Worm (Caenorhabditis elegans) whole organism, late embryonic: ENCODE results near the gene B0432.9.

Experiments
- C38D4.7 ChIP-seq: fragments of 200-800 bp; sonication (Bioruptor generic); optimal IDR thresholded peaks from 2 replicates; lab custom pipeline; 2018; ENCODE audit warnings: mild to moderate bottlenecking, missing genetic modification characterization, moderate library complexity, missing compliant biosample characterization
- F13H6.1 ChIP-seq: sonication (generic microtip); optimal IDR thresholded peaks from 2 replicates; lab custom pipeline; 2016; ENCODE audit warnings: missing genetic modification characterization, missing compliant biosample characterization
- K09A11.1 ChIP-seq: sonication (generic microtip); optimal IDR thresholded peaks from 2 replicates; lab custom pipeline; 2017; ENCODE audit warnings: antibody characterized with exemption, mild to moderate bottlenecking, missing genetic modification characterization, missing compliant biosample characterization; ENCODE audit not compliant: insufficient read depth
- T23F11.4 ChIP-seq: fragments of 200-800 bp; sonication (Bioruptor generic); optimal IDR thresholded peaks from 2 replicates; lab custom pipeline; 2018; ENCODE audit warnings: mild to moderate bottlenecking, missing genetic modification characterization, missing compliant biosample characterization
- ama-1 ChIP-seq: fragments of 150-350 bp; optimal IDR thresholded peaks from 2 replicates; lab custom pipeline; 2014
- ceh-14 ChIP-seq: sonication (generic microtip); optimal IDR thresholded peaks from 2 replicates; lab custom pipeline; 2016; ENCODE audit warnings: missing genotype, missing genetic modification characterization, missing compliant biosample characterization
- ceh-19 ChIP-seq: fragments of 200-800 bp; sonication (Bioruptor generic); optimal IDR thresholded peaks from 2 replicates; lab custom pipeline; 2018; ENCODE audit warnings: mild to moderate bottlenecking, missing genetic modification characterization, missing compliant biosample characterization
- ceh-22 ChIP-seq: sonication (generic microtip); optimal IDR thresholded peaks from 2 replicates; lab custom pipeline; 2017; ENCODE audit warnings: missing biosample characterization, missing genetic modification characterization
- ceh-30 ChIP-seq: fragments of 150-350 bp; optimal IDR thresholded peaks from 2 replicates; lab custom pipeline; 2014; ENCODE audit warnings: missing biosample characterization, missing genetic modification characterization
- ceh-34 ChIP-seq: sonication (generic microtip); optimal IDR thresholded peaks from 2 replicates; lab custom pipeline; 2016; ENCODE audit warnings: mild to moderate bottlenecking, missing genetic modification characterization, missing compliant biosample characterization
- ceh-48 ChIP-seq: sonication (generic microtip); optimal IDR thresholded peaks from 2 replicates; lab custom pipeline; 2016; ENCODE audit warnings: missing genetic modification characterization, inconsistent platforms, missing compliant biosample characterization
- ceh-6 ChIP-seq: fragments of 200-800 bp; sonication (Bioruptor generic); optimal IDR thresholded peaks from 2 replicates; lab custom pipeline; 2018; ENCODE audit warnings: mild to moderate bottlenecking, missing genetic modification characterization, missing compliant biosample characterization
- ceh-9 ChIP-seq: sonication (generic microtip); optimal IDR thresholded peaks from 2 replicates; lab custom pipeline; 2016; ENCODE audit warnings: mild to moderate bottlenecking, missing genetic modification characterization, inconsistent platforms, missing compliant biosample characterization
- dmd-4 ChIP-seq: sonication (generic microtip); optimal IDR thresholded peaks from 2 replicates; lab custom pipeline; 2016; ENCODE audit warnings: borderline replicate concordance, missing genetic modification characterization, missing compliant biosample characterization
- elt-2 ChIP-seq: sonication (generic microtip); optimal IDR thresholded peaks from 2 replicates; lab custom pipeline; 2016; ENCODE audit warnings: missing genetic modification reagents, missing genetic modification characterization, missing compliant biosample characterization
- elt-4 ChIP-seq: sonication (generic microtip); optimal IDR thresholded peaks from 2 replicates; lab custom pipeline; 2016; ENCODE audit warnings: missing genetic modification characterization, missing compliant biosample characterization
- fax-1 ChIP-seq: sonication (generic microtip); optimal IDR thresholded peaks from 2 replicates; lab custom pipeline; 2016; ENCODE audit warnings: missing genotype, missing genetic modification characterization, missing compliant biosample characterization
- hlh-13 ChIP-seq: fragments of 200-800 bp; sonication (Bioruptor generic); optimal IDR thresholded peaks from 2 replicates; lab custom pipeline; 2018; ENCODE audit warnings: mild to moderate bottlenecking, missing genetic modification characterization, missing compliant biosample characterization
- hlh-6 ChIP-seq: sonication (generic microtip); optimal IDR thresholded peaks from 2 replicates; lab custom pipeline; 2016; ENCODE audit warnings: missing genotype, missing genetic modification characterization, missing compliant biosample characterization
- lin-11 ChIP-seq: fragments of 200-800 bp; sonication (Bioruptor generic); optimal IDR thresholded peaks from 2 replicates; lab custom pipeline; 2018; ENCODE audit warnings: mild to moderate bottlenecking, missing genetic modification characterization, missing compliant biosample characterization
- madf-2 ChIP-seq: sonication (generic microtip); optimal IDR thresholded peaks from 2 replicates; lab custom pipeline; 2017; ENCODE audit warnings: missing genetic modification characterization, missing compliant biosample characterization
- nfya-1 ChIP-seq: sonication (generic microtip); optimal IDR thresholded peaks from 2 replicates; lab custom pipeline; 2017; ENCODE audit warnings: missing genetic modification characterization, mild to moderate bottlenecking, missing compliant biosample characterization, antibody characterized with exemption, moderate library complexity
- nhr-11 ChIP-seq: fragments of 150-350 bp; optimal IDR thresholded peaks from 2 replicates; lab custom pipeline; 2014; ENCODE audit warnings: missing biosample characterization, missing genetic modification characterization
- npax-4 ChIP-seq: sonication (generic microtip); optimal IDR thresholded peaks from 2 replicates; lab custom pipeline; 2016; ENCODE audit warnings: missing genetic modification characterization, missing compliant biosample characterization
- odd-2 ChIP-seq: sonication (generic microtip); optimal IDR thresholded peaks from 2 replicates; lab custom pipeline; 2017; ENCODE audit warnings: antibody characterized with exemption, mild to moderate bottlenecking, missing genetic modification characterization, missing compliant biosample characterization
- pha-2 ChIP-seq: sonication (generic microtip); optimal IDR thresholded peaks from 2 replicates; lab custom pipeline; 2017; ENCODE audit warnings: mild to moderate bottlenecking, missing genetic modification characterization, missing compliant biosample characterization
- pqm-1 ChIP-seq: sonication (generic microtip); optimal IDR thresholded peaks from 2 replicates; lab custom pipeline; 2016; ENCODE audit warnings: missing genetic modification characterization, missing compliant biosample characterization
- pros-1 ChIP-seq: fragments of 150-350 bp; optimal IDR thresholded peaks from 2 replicates; lab custom pipeline; 2014; ENCODE audit warnings: missing biosample characterization, missing genetic modification reagents, missing genetic modification characterization
- rnt-1 ChIP-seq: sonication (generic microtip); optimal IDR thresholded peaks from 2 replicates; lab custom pipeline; 2016; ENCODE audit warnings: missing genetic modification characterization, missing compliant biosample characterization
- tbx-2 ChIP-seq: sonication (generic microtip); optimal IDR thresholded peaks from 2 replicates; lab custom pipeline; 2016; ENCODE audit warnings: missing genetic modification characterization, missing compliant biosample characterization
- ttx-3 ChIP-seq: sonication (generic microtip); optimal IDR thresholded peaks from 2 replicates; lab custom pipeline; 2016; ENCODE audit warnings: missing genetic modification reagents, missing genetic modification characterization, missing compliant biosample characterization
- unc-86 ChIP-seq: sonication (generic microtip); optimal IDR thresholded peaks from 2 replicates; lab custom pipeline; 2016; ENCODE audit warnings: missing genetic modification characterization, missing compliant biosample characterization
- zip-5 ChIP-seq: sonication (generic microtip); optimal IDR thresholded peaks from 2 replicates; lab custom pipeline; 2016; ENCODE audit warnings: missing genetic modification characterization, missing compliant biosample characterization

B0432.9 gene

ce11 chrII:255124-255523, 28.4 kb downstream of the B0432.9 start (continued):
- peak; percentile 32 for TF ChIP-seq odd-2 (tag; lab: Kevin White, UChicago)
- TF ChIP-seq rnt-1: peak; percentile 94
- peak; percentile 83 for TF ChIP-seq unc-86 (tag; lab: Kevin White, UChicago)
- TF ChIP-seq ttx-3: peak; percentile 72
- peak; percentile 26 for TF ChIP-seq C38D4.7 (GFP tag; lab: Kevin White, UChicago)
- peak; percentile 81 for TF ChIP-seq hlh-6 (tag; lab: Kevin White, UChicago)
- TF ChIP-seq F13H6.1: peak; percentile 73
- no peak for TF ChIP-seq ama-1
- TF ChIP-seq nhr-11 (tag; lab: Kevin White, UChicago): no peak
- peak; percentile 97 for TF ChIP-seq ceh-48
- peak; percentile 67 for TF ChIP-seq K09A11.1 (tag; lab: Kevin White, UChicago)
- TF ChIP-seq zip-5: peak; percentile 63
- peak; percentile 59 for TF ChIP-seq lin-11 (tag; lab: Kevin White, UChicago)
- TF ChIP-seq nfya-1 (tag; lab: Kevin White, UChicago): peak; percentile 93
- peak; percentile 86 for TF ChIP-seq ceh-14
- peak; percentile 74 for TF ChIP-seq ceh-19 (GFP tag; lab: Kevin White, UChicago)
- peak; percentile 66 for TF ChIP-seq madf-2

ce11 chrII:247736-248135, 35.8 kb downstream of the B0432.9 start:
- no peak for TF ChIP-seq hlh-6 (tag; lab: Kevin White, UChicago)
- no peak for TF ChIP-seq ceh-6 (GFP tag; lab: Kevin White, UChicago)
- no peak for TF ChIP-seq T23F11.4 (GFP tag; lab: Kevin White, UChicago)
- no peak for TF ChIP-seq tbx-2
- TF ChIP-seq ceh-34 (tag; lab: Kevin White, UChicago): no peak
- no peak for TF ChIP-seq fax-1
- TF ChIP-seq C38D4.7 (GFP tag; lab: Kevin White, UChicago): no peak
- no peak for TF ChIP-seq elt-4

ce11 chrII:240043-240442, 43.5 kb downstream of the B0432.9 start:
- TF ChIP-seq dmd-4 (tag; lab: Kevin White, UChicago) (no peak), pqm-1 (tag; lab: Kevin White, UChicago) (peak; percentile 24), elt-2 (peak; percentile 83)

ce11 chrII:237721-238120, 45.8 kb downstream of the B0432.9 start, which contains the start of gene laat-1:
Gene laat-1, minus strand, starts transcription at chrII:237821.
- TF ChIP-seq ceh-48 (no peak), ceh-34 (tag; lab: Kevin White, UChicago) (no peak), ceh-22 (tag; lab: Kevin White, UChicago) (no peak), ama-1 (no peak), hlh-13 (no peak), ceh-9 (tag; lab: Kevin White, UChicago) (no peak), ceh-30 (tag; lab: Kevin White, UChicago) (no peak), pha-2 (no peak), npax-4 (no peak)

ce11 chrII:232641-233040, 50.9 kb downstream of the B0432.9 start, which contains the start of gene Y43H11AL.1:
Gene Y43H11AL.1, minus strand, starts transcription at chrII:232741.
- TF ChIP-seq ceh-14 (no peak), madf-2 (no peak), pros-1 (tag; lab: Kevin White, UChicago) (no peak), ceh-6 (GFP tag; lab: Kevin White, UChicago) (no peak), nfya-1 (tag; lab: Kevin White, UChicago) (no peak)
